Worm (Caenorhabditis elegans): ENCODE results near the gene C35B8.3.
"Not testable (repeated sequence)": the region's sequence is repeated elsewhere in the genome, so short reads cannot be mapped to it uniquely, and the experiment has no call there.

Gene C35B8.3

ce11 chrX:9203468-9203867 lies 10.3 kb upstream of the C35B8.3 start, which contains the start of gene crb-3:
Gene crb-3, plus strand, starts transcription at chrX:9203768.
- TF ChIP-seq W03F9.2, dao-5, him-1 (tag; optimal IDR thresholded peaks at IDR 0.05): not testable (repeated sequence)

ce11 chrX:9204986-9205385 lies 8.7 kb upstream of the C35B8.3 start:
- TF ChIP-seq W03F9.2 (tag; optimal IDR thresholded peaks at IDR 0.05), result no peak
- TF ChIP-seq him-1 (tag; optimal IDR thresholded peaks at IDR 0.05), result no peak
- no peak for TF ChIP-seq dao-5 (tag; optimal IDR thresholded peaks at IDR 0.05)

- TF ChIP-seq W03F9.2 (tag; optimal IDR thresholded peaks at IDR 0.05), result no peak
- no peak for TF ChIP-seq dao-5 (tag; optimal IDR thresholded peaks at IDR 0.05)
- TF ChIP-seq him-1 (tag; optimal IDR thresholded peaks at IDR 0.05), result no peak
These were observed 7.0 kb upstream of the C35B8.3 start for ce11 chrX:9206731-9207130.

- TF ChIP-seq W03F9.2 (tag; optimal IDR thresholded peaks at IDR 0.05), result no peak
- TF ChIP-seq him-1 (tag; optimal IDR thresholded peaks at IDR 0.05), result no peak
- TF ChIP-seq dao-5 (tag; optimal IDR thresholded peaks at IDR 0.05), result no peak
These were observed 5.2 kb upstream of the C35B8.3 start for ce11 chrX:9208492-9208891.

ce11 chrX:9208933-9209332 lies 4.8 kb upstream of the C35B8.3 start:
- TF ChIP-seq W03F9.2 (tag; optimal IDR thresholded peaks at IDR 0.05), result no peak
- TF ChIP-seq him-1 (tag; optimal IDR thresholded peaks at IDR 0.05), result no peak
- no peak for TF ChIP-seq dao-5 (tag; optimal IDR thresholded peaks at IDR 0.05)

ce11 chrX:9210086-9210485 lies 3.6 kb upstream of the C35B8.3 start:
- no peak for TF ChIP-seq dao-5 (tag; optimal IDR thresholded peaks at IDR 0.05)
- no peak for TF ChIP-seq W03F9.2 (tag; optimal IDR thresholded peaks at IDR 0.05)
- TF ChIP-seq him-1 (tag; optimal IDR thresholded peaks at IDR 0.05), result no peak

- TF ChIP-seq him-1 (tag; optimal IDR thresholded peaks at IDR 0.05) (no peak), dao-5 (tag; optimal IDR thresholded peaks at IDR 0.05) (no peak)
These were observed 1.0 kb upstream of the C35B8.3 start for ce11 chrX:9212675-9213074.

ce11 chrX:9225273-9225672 lies 11.6 kb downstream of the C35B8.3 start:
- no peak for TF ChIP-seq W03F9.2 (tag; optimal IDR thresholded peaks at IDR 0.05)
- TF ChIP-seq him-1 (tag; optimal IDR thresholded peaks at IDR 0.05), result no peak
- TF ChIP-seq dao-5 (tag; optimal IDR thresholded peaks at IDR 0.05), result no peak

ce11 chrX:9226904-9227303 lies 13.2 kb downstream of the C35B8.3 start:
- TF ChIP-seq dao-5 (tag; optimal IDR thresholded peaks at IDR 0.05) (no peak), W03F9.2 (tag; optimal IDR thresholded peaks at IDR 0.05) (no peak), him-1 (tag; optimal IDR thresholded peaks at IDR 0.05) (no peak)

ce11 chrX:9228441-9228840 lies 14.7 kb downstream of the C35B8.3 start:
- TF ChIP-seq him-1 (tag; optimal IDR thresholded peaks at IDR 0.05) (no peak), dao-5 (tag; optimal IDR thresholded peaks at IDR 0.05) (no peak), W03F9.2 (tag; optimal IDR thresholded peaks at IDR 0.05) (no peak)

ce11 chrX:9230322-9230721 lies 16.6 kb downstream of the C35B8.3 start:
- TF ChIP-seq W03F9.2 (tag; optimal IDR thresholded peaks at IDR 0.05) (no peak), him-1 (tag; optimal IDR thresholded peaks at IDR 0.05) (no peak), dao-5 (tag; optimal IDR thresholded peaks at IDR 0.05) (no peak)

ce11 chrX:9231556-9231955 lies 17.8 kb downstream of the C35B8.3 start:
- no peak for TF ChIP-seq W03F9.2 (tag; optimal IDR thresholded peaks at IDR 0.05)
- no peak for TF ChIP-seq him-1 (tag; optimal IDR thresholded peaks at IDR 0.05)
- no peak for TF ChIP-seq dao-5 (tag; optimal IDR thresholded peaks at IDR 0.05)

ce11 chrX:9232037-9232436 lies 18.3 kb downstream of the C35B8.3 start, which contains the start of gene vav-1:
Gene vav-1, minus strand, starts transcription at chrX:9232137.
- TF ChIP-seq him-1 (tag; optimal IDR thresholded peaks at IDR 0.05) (no peak), dao-5 (tag; optimal IDR thresholded peaks at IDR 0.05) (no peak), W03F9.2 (tag; optimal IDR thresholded peaks at IDR 0.05) (no peak)

- TF ChIP-seq W03F9.2 (tag; optimal IDR thresholded peaks at IDR 0.05) (no peak), dao-5 (tag; optimal IDR thresholded peaks at IDR 0.05) (no peak), him-1 (tag; optimal IDR thresholded peaks at IDR 0.05) (no peak)
These were observed 20.1 kb downstream of the C35B8.3 start for ce11 chrX:9233805-9234204.

ce11 chrX:9234518-9234917 lies 20.8 kb downstream of the C35B8.3 start, which contains the start of gene col-175:
Gene col-175, minus strand, starts transcription at chrX:9234618.
- no peak for TF ChIP-seq dao-5 (tag; optimal IDR thresholded peaks at IDR 0.05)
- no peak for TF ChIP-seq him-1 (tag; optimal IDR thresholded peaks at IDR 0.05)
- no peak for TF ChIP-seq W03F9.2 (tag; optimal IDR thresholded peaks at IDR 0.05)

Data from whole organism, L4/young adult.